Worm (Caenorhabditis elegans) whole organism, mixed stage, embryonic: ENCODE results near the gene F47D12.7.

Source experiments
- ceh-43 ChIP-seq: fragments of 200-800 bp; sonication (Bioruptor generic); optimal IDR thresholded peaks from 2 replicates; lab custom pipeline; 2018; ENCODE audit warnings: mild to moderate bottlenecking, missing genetic modification characterization, moderate library complexity, missing compliant biosample characterization
- lsy-2 ChIP-seq: fragments of 150-350 bp; optimal IDR thresholded peaks from 2 replicates; lab custom pipeline; 2014; ENCODE audit warnings: missing biosample characterization, missing genetic modification characterization

- TF ChIP-seq ceh-43 (no peak), lsy-2 (tag; lab: Kevin White, UChicago) (no peak)
These were observed 33.8 kb downstream of the F47D12.7 start, which contains the start of gene srg-4 for ce11 chrIII:6261985-6262384.
